Fruit fly (Drosophila melanogaster) whole organism, embryonic: Measurements from ENCODE around the gene FeCH.

Source experiments
- CG10147 ChIP-seq: fragments of 200-800 bp; sonication (Bioruptor generic); optimal IDR thresholded peaks from 2 replicates; lab custom pipeline; 2019; ENCODE audit warnings: missing biosample characterization, mild to moderate bottlenecking, missing genetic modification characterization, moderate library complexity
- CG10366 ChIP-seq: fragments of 200-800 bp; sonication (Bioruptor generic); IDR thresholded peaks from 2 replicates; pipeline ENCODE4 v1.3.6; 2022; ENCODE audit warnings: missing biosample characterization, missing genetic modification characterization
- CG10543 ChIP-seq: fragments of 200-800 bp; sonication (Bioruptor generic); optimal IDR thresholded peaks from 3 replicates; lab custom pipeline; 2017; ENCODE audit warnings: missing biosample characterization, mild to moderate bottlenecking, missing genetic modification characterization, moderate library complexity
- CG12236 ChIP-seq: fragments of 200-800 bp; sonication (Bioruptor generic); optimal IDR thresholded peaks from 2 replicates; lab custom pipeline; 2016; ENCODE audit warnings: missing biosample characterization, missing genetic modification characterization
- CG15011 ChIP-seq: fragments of 200-800 bp; sonication (Bioruptor generic); optimal IDR thresholded peaks from 3 replicates; lab custom pipeline; 2018; ENCODE audit warnings: missing biosample characterization, mild to moderate bottlenecking, missing genetic modification characterization
- CG17186 ChIP-seq: fragments of 200-800 bp; sonication (Bioruptor generic); optimal IDR thresholded peaks from 3 replicates; lab custom pipeline; 2017; ENCODE audit warnings: missing biosample characterization, missing genetic modification reagents, missing genetic modification characterization
- CG18011 ChIP-seq: fragments of 200-800 bp; sonication (Bioruptor generic); optimal IDR thresholded peaks from 2 replicates; lab custom pipeline; 2017; ENCODE audit warnings: missing biosample characterization, missing genetic modification characterization, mild to moderate bottlenecking, moderate library complexity, missing genotype
- CG18476 ChIP-seq: fragments of 200-800 bp; sonication (Bioruptor generic); optimal IDR thresholded peaks from 2 replicates; lab custom pipeline; 2016; ENCODE audit warnings: missing biosample characterization, mild to moderate bottlenecking, missing genetic modification characterization
- CG2712 ChIP-seq: fragments of 200-800 bp; optimal IDR thresholded peaks from 3 replicates; lab custom pipeline; 2019; ENCODE audit warnings: missing biosample characterization, mild to moderate bottlenecking, missing genetic modification characterization, moderate library complexity
- CG32767 ChIP-seq: fragments of 200-800 bp; sonication (Bioruptor generic); IDR thresholded peaks from 2 replicates; pipeline ENCODE4 v1.3.6; 2022; ENCODE audit warnings: missing biosample characterization, missing genetic modification characterization
- CG3407 ChIP-seq: fragments of 200-800 bp; sonication (Bioruptor generic); optimal IDR thresholded peaks from 2 replicates; lab custom pipeline; 2018; ENCODE audit warnings: missing biosample characterization, mild to moderate bottlenecking, missing genetic modification characterization
- CG34224 ChIP-seq: fragments of 200-800 bp; sonication (Bioruptor generic); IDR thresholded peaks from 3 replicates; pipeline ENCODE4 v1.3.6; 2022; ENCODE audit warnings: missing biosample characterization, missing genetic modification characterization; ENCODE audit not compliant: partially characterized antibody
- CG5245 ChIP-seq: fragments of 200-800 bp; sonication (Bioruptor generic); optimal IDR thresholded peaks from 3 replicates; lab custom pipeline; 2016; ENCODE audit warnings: missing biosample characterization, missing genetic modification characterization
- CG7556 ChIP-seq: fragments of 200-800 bp; sonication (Bioruptor generic); optimal IDR thresholded peaks from 2 replicates; lab custom pipeline; 2017; ENCODE audit warnings: missing biosample characterization, mild to moderate bottlenecking, missing genetic modification characterization
- CG7786 ChIP-seq: fragments of 200-800 bp; sonication (Bioruptor generic); optimal IDR thresholded peaks from 2 replicates; lab custom pipeline; 2016; ENCODE audit warnings: missing biosample characterization, missing genetic modification characterization
- CG7928 ChIP-seq: fragments of 200-800 bp; sonication (Bioruptor generic); optimal IDR thresholded peaks from 2 replicates; lab custom pipeline; 2017; ENCODE audit warnings: missing biosample characterization, mild to moderate bottlenecking, missing genetic modification characterization
- CG8281 ChIP-seq: fragments of 200-800 bp; sonication (Bioruptor generic); optimal IDR thresholded peaks from 2 replicates; lab custom pipeline; 2018; ENCODE audit warnings: missing biosample characterization, mild to moderate bottlenecking, missing genetic modification characterization, moderate library complexity
- CG8478 ChIP-seq: fragments of >200 bp; optimal IDR thresholded peaks from 2 replicates; lab custom pipeline; 2018
- CG9727 ChIP-seq: fragments of 200-800 bp; sonication (Bioruptor generic); optimal IDR thresholded peaks from 3 replicates; lab custom pipeline; 2017; ENCODE audit warnings: missing biosample characterization, mild to moderate bottlenecking, missing genetic modification characterization
- CTCF ChIP-seq: fragments of 200-800 bp; sonication (Bioruptor generic); optimal IDR thresholded peaks from 2 replicates; lab custom pipeline; 2017; ENCODE audit warnings: missing biosample characterization, mild to moderate bottlenecking, missing genetic modification characterization, moderate library complexity
- D ChIP-seq, 2 experiments: fragments of 200-800 bp in 1 of 2; fragments of >200 bp in 1 of 2; sonication (Bioruptor generic) in 1 of 2; optimal IDR thresholded peaks; 2 replicates in 1 of 2; 3 replicates in 1 of 2; lab custom pipeline; 2017; ENCODE audit warnings: mild to moderate bottlenecking in 1 of 2, missing biosample characterization in 1 of 2, missing genetic modification characterization in 1 of 2, missing genetic modification reagents in 1 of 2
- Fer1 ChIP-seq: fragments of 200-800 bp; sonication (Bioruptor generic); optimal IDR thresholded peaks from 2 replicates; lab custom pipeline; 2017; ENCODE audit warnings: missing biosample characterization, mild to moderate bottlenecking, missing genetic modification characterization
- HLH54F ChIP-seq: fragments of 200-800 bp; sonication (Bioruptor generic); optimal IDR thresholded peaks from 3 replicates; lab custom pipeline; 2016; ENCODE audit warnings: missing biosample characterization, missing genetic modification characterization
- Hey ChIP-seq: fragments of 200-800 bp; sonication (Bioruptor generic); optimal IDR thresholded peaks from 3 replicates; lab custom pipeline; 2018; ENCODE audit warnings: missing biosample characterization, mild to moderate bottlenecking, missing genetic modification characterization
- Mes4 ChIP-seq: fragments of 200-800 bp; sonication (Bioruptor generic); optimal IDR thresholded peaks from 2 replicates; lab custom pipeline; 2016; ENCODE audit warnings: missing biosample characterization, missing genetic modification characterization
- Nf-YC ChIP-seq: fragments of 200-800 bp; optimal IDR thresholded peaks from 3 replicates; lab custom pipeline; 2019; ENCODE audit warnings: missing biosample characterization, mild to moderate bottlenecking, missing genetic modification characterization, moderate library complexity
- Spps ChIP-seq: fragments of 200-800 bp; sonication (Bioruptor generic); optimal IDR thresholded peaks from 2 replicates; lab custom pipeline; 2018; ENCODE audit warnings: missing biosample characterization, mild to moderate bottlenecking, missing genetic modification characterization
- Xbp1 ChIP-seq: fragments of 200-800 bp; sonication (Bioruptor generic); optimal IDR thresholded peaks from 3 replicates; lab custom pipeline; 2016; ENCODE audit warnings: missing biosample characterization, mild to moderate bottlenecking, missing genetic modification characterization
- YL-1 ChIP-seq: fragments of 200-800 bp; sonication (Bioruptor generic); optimal IDR thresholded peaks from 3 replicates; lab custom pipeline; 2017; ENCODE audit warnings: missing biosample characterization, mild to moderate bottlenecking, missing genetic modification characterization
- ac ChIP-seq: fragments of 200-800 bp; sonication (Bioruptor generic); optimal IDR thresholded peaks from 3 replicates; lab custom pipeline; 2017; ENCODE audit warnings: missing biosample characterization, mild to moderate bottlenecking, missing genetic modification characterization
- bowl ChIP-seq: fragments of 200-800 bp; sonication (Bioruptor generic); IDR thresholded peaks from 2 replicates; pipeline ENCODE4 v1.3.6; 2022; ENCODE audit warnings: missing biosample characterization, missing genetic modification characterization
- cato ChIP-seq: fragments of 200-800 bp; sonication (Bioruptor generic); optimal IDR thresholded peaks from 2 replicates; lab custom pipeline; 2016; ENCODE audit warnings: missing biosample characterization, missing genetic modification characterization, borderline replicate concordance
- chinmo ChIP-seq: fragments of 200-800 bp; sonication (Bioruptor generic); IDR thresholded peaks from 4 replicates; pipeline ENCODE4 v1.3.6; 2022; ENCODE audit warnings: missing biosample characterization, missing genetic modification characterization; ENCODE audit not compliant: partially characterized antibody
- chm ChIP-seq: fragments of 200-800 bp; sonication (Bioruptor generic); IDR thresholded peaks from 2 replicates; pipeline ENCODE4 v1.3.6; 2022; ENCODE audit warnings: missing biosample characterization, missing genetic modification characterization
- dan ChIP-seq: fragments of 200-800 bp; sonication (Bioruptor generic); IDR thresholded peaks from 2 replicates; pipeline ENCODE4 v1.3.6; 2022; ENCODE audit warnings: missing biosample characterization, missing genetic modification characterization
- gcm ChIP-seq: fragments of 200-800 bp; sonication (Bioruptor generic); optimal IDR thresholded peaks from 2 replicates; lab custom pipeline; 2019; ENCODE audit warnings: missing biosample characterization, mild to moderate bottlenecking, missing genetic modification characterization, moderate library complexity
- gem ChIP-seq: fragments of 200-800 bp; sonication (Bioruptor generic); optimal IDR thresholded peaks from 2 replicates; lab custom pipeline; 2019; ENCODE audit warnings: missing biosample characterization, mild to moderate bottlenecking, missing genetic modification characterization, moderate library complexity
- hb ChIP-seq: fragments of 200-800 bp; sonication (Bioruptor generic); IDR thresholded peaks from 3 replicates; pipeline ENCODE4 v1.3.6; 2022; ENCODE audit warnings: missing biosample characterization, missing genetic modification characterization; ENCODE audit not compliant: partially characterized antibody
- her ChIP-seq: fragments of 200-800 bp; sonication (Bioruptor generic); optimal IDR thresholded peaks from 2 replicates; lab custom pipeline; 2016; ENCODE audit warnings: missing biosample characterization, missing genetic modification characterization
- maf-S ChIP-seq: fragments of 200-800 bp; sonication (Bioruptor generic); optimal IDR thresholded peaks from 2 replicates; lab custom pipeline; 2016; ENCODE audit warnings: missing biosample characterization, missing genetic modification characterization
- oc ChIP-seq: fragments of 200-800 bp; sonication (Bioruptor generic); optimal IDR thresholded peaks from 2 replicates; lab custom pipeline; 2018; ENCODE audit warnings: missing biosample characterization, mild to moderate bottlenecking, missing genetic modification characterization, moderate library complexity
- org-1 ChIP-seq: fragments of 200-800 bp; sonication (Bioruptor generic); optimal IDR thresholded peaks from 2 replicates; lab custom pipeline; 2017; ENCODE audit warnings: missing biosample characterization, missing genetic modification characterization
- p53 ChIP-seq: fragments of 200-800 bp; sonication (Bioruptor generic); optimal IDR thresholded peaks from 2 replicates; lab custom pipeline; 2016; ENCODE audit warnings: missing biosample characterization, missing genetic modification characterization
- peb ChIP-seq: fragments of 200-800 bp; sonication (Bioruptor generic); IDR thresholded peaks from 2 replicates; pipeline ENCODE4 v1.3.6; 2022; ENCODE audit warnings: missing biosample characterization, missing genetic modification characterization
- sc ChIP-seq, 3 experiments: fragments of >200 bp in 2 of 3; fragments of 200-800 bp in 1 of 3; sonication (Bioruptor generic) in 1 of 3; optimal IDR thresholded peaks; 2 replicates in 2 of 3; 3 replicates in 1 of 3; lab custom pipeline; 2017; ENCODE audit warnings: mild to moderate bottlenecking in 1 of 3, missing biosample characterization in 1 of 3, missing genetic modification characterization in 1 of 3, missing genetic modification reagents in 1 of 3
- sens ChIP-seq: fragments of 200-800 bp; sonication (Bioruptor generic); peaks from one replicate; lab custom pipeline; 2016; ENCODE audit warnings: missing biosample characterization, missing genetic modification characterization
- seq ChIP-seq: fragments of 200-800 bp; sonication (Bioruptor generic); IDR thresholded peaks from 2 replicates; pipeline ENCODE4 v1.3.6; 2022; ENCODE audit warnings: missing biosample characterization, missing genetic modification characterization
- ssp ChIP-seq: fragments of 200-800 bp; sonication (Bioruptor generic); IDR thresholded peaks from 2 replicates; pipeline ENCODE4 v1.3.6; 2022; ENCODE audit warnings: missing biosample characterization, missing genetic modification characterization
- z ChIP-seq: fragments of 200-800 bp; sonication (Bioruptor generic); IDR thresholded peaks from 3 replicates; pipeline ENCODE4 v1.3.6; 2022; ENCODE audit warnings: missing biosample characterization, missing genetic modification characterization

The FeCH gene

DNA sequence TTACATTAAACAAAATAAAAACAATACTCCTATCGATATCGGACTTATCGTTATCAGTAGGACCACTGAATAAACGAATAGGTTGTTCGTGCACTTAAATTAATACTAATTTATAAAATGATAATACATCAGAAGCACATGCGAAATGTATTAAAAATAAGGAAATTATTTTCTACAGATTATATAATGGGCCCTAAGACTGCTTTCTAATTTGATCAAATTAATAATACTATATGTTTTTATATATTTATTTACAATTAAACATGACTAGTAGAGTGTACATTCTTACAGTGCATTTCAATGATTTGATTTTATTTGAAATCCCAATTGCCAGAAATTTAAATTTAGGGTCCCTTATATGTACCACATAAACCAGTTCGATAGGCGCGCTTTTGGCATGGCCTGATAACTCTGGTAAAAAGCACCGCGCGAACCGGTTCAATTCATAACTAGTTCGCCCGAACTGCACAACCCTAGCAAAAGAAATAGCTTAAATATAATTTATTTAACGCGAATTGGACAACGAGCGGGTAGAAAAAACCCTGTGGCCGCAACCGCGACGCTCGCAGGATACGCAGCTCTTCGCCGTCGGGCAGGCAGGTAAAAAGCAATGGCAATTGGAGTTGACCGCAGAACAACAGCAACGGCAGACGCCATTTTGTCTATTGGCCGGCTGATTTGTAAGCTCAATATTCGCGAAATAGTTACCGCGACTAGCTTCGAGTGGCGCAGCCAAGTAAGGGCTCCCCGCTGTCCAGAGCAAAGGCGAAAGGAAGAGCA lies 35.3 kb downstream of the FeCH start, which contains the start of the genes CG2126 and faf (continued):
- TF ChIP-seq CG34224 (GFP tag; lab: Robert Waterston, UW) (peak; percentile 51; the same call in 2 of the 3 replicates), CG18476 (GFP tag; lab: Kevin White, UChicago) (peak; percentile 40), HLH54F (peak; percentile 64), CG3407 (peak; percentile 65), bowl (GFP tag; lab: Robert Waterston, UW) (0 out of 2 replicates have a peak, but pooled peaks have one; percentile 32), CG32767 (GFP tag; lab: Robert Waterston, UW) (peak; percentile 68), CG10366 (peak; percentile 69), CG8478 (lab: Kevin White, UChicago) (no peak), org-1 (GFP tag; lab: Kevin White, UChicago) (peak; percentile 11), gcm (peak; percentile 73), sens (peak; percentile 83), p53 (GFP tag; lab: Kevin White, UChicago) (no peak), z (GFP tag; lab: Robert Waterston, UW) (no peak), CG5245 (GFP tag; lab: Kevin White, UChicago) (peak; percentile 70), oc (tag; lab: Kevin White, UChicago) (peak; percentile 58), maf-S (GFP tag; lab: Kevin White, UChicago) (peak; percentile 27), Hey (tag; lab: Kevin White, UChicago) (no peak), YL-1 (GFP tag; lab: Kevin White, UChicago) (peak; percentile 12), CG2712 (peak; percentile 87), her (peak; percentile 38), CG18011 (peak; percentile 57), D (optimal IDR thresholded peaks at IDR 0.05; lab: Kevin White, UChicago) (no peak), D (GFP tag; optimal IDR thresholded peaks at IDR 0.05; lab: Kevin White, UChicago) (peak; percentile 48), Mes4 (GFP tag; lab: Kevin White, UChicago) (no peak), CG7786 (GFP tag; lab: Kevin White, UChicago) (peak; percentile 56), CG10543 (GFP tag; lab: Kevin White, UChicago) (peak; percentile 83), hb (GFP tag; lab: Robert Waterston, UW) (no peak), gem (tag; lab: Kevin White, UChicago) (peak; percentile 91), Spps (tag; lab: Kevin White, UChicago) (peak; percentile 25), chinmo (GFP tag; lab: Robert Waterston, UW) (no peak), CG9727 (GFP tag; lab: Kevin White, UChicago) (peak; percentile 80), CTCF (GFP tag; lab: Kevin White, UChicago) (no peak), Fer1 (GFP tag; lab: Kevin White, UChicago) (peak; percentile 75), CG17186 (peak; percentile 44), peb (GFP tag; lab: Robert Waterston, UW) (no peak), CG8281 (tag; lab: Kevin White, UChicago) (peak; percentile 49), seq (GFP tag; lab: Robert Waterston, UW) (peak; percentile 58), CG7556 (peak; percentile 71), CG12236 (no peak), dan (GFP tag; lab: Robert Waterston, UW) (no peak), ssp (GFP tag; lab: Robert Waterston, UW) (peak; percentile 61), Nf-YC (tag; lab: Kevin White, UChicago) (peak; percentile 76), sc (optimal IDR thresholded peaks at IDR 0.05; lab: Kevin White, UChicago) (no peak), sc (GFP tag; optimal IDR thresholded peaks at IDR 0.05; lab: Kevin White, UChicago) (peak; percentile 36), CG15011 (GFP tag; lab: Kevin White, UChicago) (peak; percentile 59), cato (peak; percentile 60), Xbp1 (GFP tag; lab: Kevin White, UChicago) (peak; percentile 85), CG10147 (GFP tag; lab: Kevin White, UChicago) (peak; percentile 60), ac (GFP tag; lab: Kevin White, UChicago) (no peak), CG7928 (GFP tag; lab: Kevin White, UChicago) (peak; percentile 43), chm (peak; percentile 51; the same call in 1 of the 2 replicates)
